Worm (Caenorhabditis elegans) whole organism, L2 larva: ENCODE data around the gene ZC518.8.

Source experiments
- F13H6.1 ChIP-seq: sonication (generic microtip); optimal IDR thresholded peaks from 2 replicates; lab custom pipeline; 2016; ENCODE audit warnings: missing genetic modification characterization, missing compliant biosample characterization
- ceh-82 ChIP-seq: fragments of 150-350 bp; optimal IDR thresholded peaks from 2 replicates; lab custom pipeline; 2014; ENCODE audit warnings: missing biosample characterization, missing genetic modification characterization
- nhr-12 ChIP-seq: fragments of 150-350 bp; optimal IDR thresholded peaks from 2 replicates; lab custom pipeline; 2014; ENCODE audit warnings: missing biosample characterization, missing genetic modification characterization
- nhr-25 ChIP-seq: fragments of 150-350 bp; sonication (generic microtip); optimal IDR thresholded peaks from 3 replicates; lab custom pipeline; 2014; ENCODE audit warnings: missing biosample characterization, missing genetic modification characterization
- sem-4 ChIP-seq: fragments of 150-350 bp; optimal IDR thresholded peaks from 2 replicates; lab custom pipeline; 2014; ENCODE audit warnings: missing biosample characterization, missing genetic modification reagents, missing genetic modification characterization
- unc-39 ChIP-seq: fragments of 150-350 bp; optimal IDR thresholded peaks from 2 replicates; lab custom pipeline; 2014; ENCODE audit warnings: missing biosample characterization, missing genetic modification characterization
- unc-62 ChIP-seq: fragments of 150-350 bp; optimal IDR thresholded peaks from 2 replicates; lab custom pipeline; 2014; ENCODE audit warnings: missing biosample characterization, missing genetic modification reagents, missing genetic modification characterization

DNA sequence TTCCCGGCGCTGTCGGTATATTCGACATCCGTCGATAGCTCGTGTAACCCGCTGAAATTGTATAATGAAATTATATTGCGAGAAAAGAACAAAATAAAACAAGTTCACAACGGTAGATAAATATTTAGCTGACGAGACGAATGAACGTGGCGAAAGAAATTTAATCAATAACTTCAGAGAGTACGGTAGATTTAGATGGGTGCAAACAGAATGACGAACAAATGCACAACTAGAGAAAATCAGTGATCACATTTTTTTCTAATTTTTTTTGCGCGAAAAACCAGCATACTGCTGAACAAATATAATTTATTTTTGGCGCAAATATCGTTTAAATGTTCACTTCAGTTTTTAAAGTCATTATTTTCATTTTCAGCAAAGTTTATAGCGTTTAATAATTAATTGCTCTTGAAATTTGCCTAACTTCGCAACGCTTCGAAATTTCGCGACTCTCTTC, 939 bp downstream of the ZC518.8 start, which contains the start of gene sec-24.2:
- TF ChIP-seq sem-4 (no peak), unc-62 (GFP tag; lab: Kevin White, UChicago) (no peak), nhr-12 (no peak), ceh-82 (tag; lab: Kevin White, UChicago) (no peak), unc-39 (no peak), nhr-25 (tag; lab: Kevin White, UChicago) (no peak), F13H6.1 (tag; lab: Kevin White, UChicago) (no peak)
